Worm (Caenorhabditis elegans): ENCODE data around the gene C35D10.7.

- TF ChIP-seq flt-1 (GFP tag; IDR thresholded peaks at IDR 0.05) (no peak), cog-1 (tag; optimal IDR thresholded peaks at IDR 0.05) (no peak), klf-2 (GFP tag; conservative IDR thresholded peaks at IDR 0.05) (no peak), ztf-23 (GFP tag; IDR thresholded peaks at IDR 0.05) (no peak), ztf-29 (GFP tag; IDR thresholded peaks at IDR 0.05) (no peak)
These were observed 46.4 kb upstream of the C35D10.7 start, which contains the start of gene pal-1 for ce11 chrIII:4809526-4810153.
